Worm (Caenorhabditis elegans): ENCODE results near the gene C09E7.7.
A peak's percentile ranks its signal among the peaks of the same experiment; 100 is the strongest.

C09E7.7 gene

ce11 chrIII:6519949-6520348 lies 31.1 kb downstream of the C09E7.7 start, which contains the start of gene C09E7.10:
TSS of gene C09E7.10 (minus strand) at chrIII:6520049.
- no peak for TF ChIP-seq ceh-82 (tag; optimal IDR thresholded peaks at IDR 0.05)
- TF ChIP-seq nhr-77 (tag; optimal IDR thresholded peaks at IDR 0.05) = no peak
- TF ChIP-seq unc-39 (tag; optimal IDR thresholded peaks at IDR 0.05) = no peak
- TF ChIP-seq sma-9 (GFP tag; optimal IDR thresholded peaks at IDR 0.05) = no peak
- TF ChIP-seq sma-9 (tag; optimal IDR thresholded peaks at IDR 0.05) = no peak
- no peak for TF ChIP-seq unc-62 (GFP tag; optimal IDR thresholded peaks at IDR 0.05)

- no peak for TF ChIP-seq elt-1 (tag; optimal IDR thresholded peaks at IDR 0.05)
- no peak for TF ChIP-seq ztf-4 (tag; optimal IDR thresholded peaks at IDR 0.05)
- TF ChIP-seq mab-5 (tag; optimal IDR thresholded peaks at IDR 0.05) = no peak
- TF ChIP-seq lin-13 (GFP tag; optimal IDR thresholded peaks at IDR 0.05) = no peak
- TF ChIP-seq nhr-11 (tag; optimal IDR thresholded peaks at IDR 0.05) = no peak
- TF ChIP-seq ztf-11 (tag; optimal IDR thresholded peaks at IDR 0.05) = no peak
- TF ChIP-seq mdl-1 (tag; optimal IDR thresholded peaks at IDR 0.05) = no peak
- TF ChIP-seq alr-1 (tag; optimal IDR thresholded peaks at IDR 0.05) = no peak
- TF ChIP-seq ama-1 (optimal IDR thresholded peaks at IDR 0.05) = no peak
Measured at ce11 chrIII:6514673-6515072, 36.4 kb downstream of the C09E7.7 start, which contains the start of gene acr-5. TSS of gene acr-5 (minus strand) at chrIII:6514773.

ce11 chrIII:6509301-6509700 lies 41.7 kb downstream of the C09E7.7 start:
- TF ChIP-seq blmp-1 (tag; optimal IDR thresholded peaks at IDR 0.05; ENCODE audit: insufficient read depth) (no peak), nhr-12 (tag; optimal IDR thresholded peaks at IDR 0.05) (no peak), ceh-16 (tag; optimal IDR thresholded peaks at IDR 0.05) (no peak), lsy-2 (tag; optimal IDR thresholded peaks at IDR 0.05) (peak in 1 of 2 experiments; percentile 48), skn-1 (tag; optimal IDR thresholded peaks at IDR 0.05) (no peak), nhr-25 (tag; optimal IDR thresholded peaks at IDR 0.05) (peak; percentile 25), ztf-1 (GFP tag; conservative IDR thresholded peaks at IDR 0.05) (no peak), C34F6.9 (tag; optimal IDR thresholded peaks at IDR 0.05) (no peak), alr-1 (tag; optimal IDR thresholded peaks at IDR 0.05) (no peak), nhr-129 (tag; optimal IDR thresholded peaks at IDR 0.05) (no peak), nhr-21 (tag; optimal IDR thresholded peaks at IDR 0.05) (peak; percentile 31), sma-9 (GFP tag; optimal IDR thresholded peaks at IDR 0.05) (peak; percentile 56), sma-9 (tag; optimal IDR thresholded peaks at IDR 0.05) (no peak)

ce11 chrIII:6508327-6508726 lies 42.7 kb downstream of the C09E7.7 start:
- TF ChIP-seq sma-9 (GFP tag; optimal IDR thresholded peaks at IDR 0.05) = peak; percentile 11
- no peak for TF ChIP-seq sma-9 (tag; optimal IDR thresholded peaks at IDR 0.05)
- no peak for TF ChIP-seq nhr-10 (tag; optimal IDR thresholded peaks at IDR 0.05)

- TF ChIP-seq sma-9 (GFP tag; optimal IDR thresholded peaks at IDR 0.05) = no peak
- no peak for TF ChIP-seq sma-9 (tag; optimal IDR thresholded peaks at IDR 0.05)
- no peak for TF ChIP-seq Y55F3AM.14 (GFP tag; optimal IDR thresholded peaks at IDR 0.05)
- TF ChIP-seq egl-27 (tag; optimal IDR thresholded peaks at IDR 0.05) = no peak
- TF ChIP-seq sem-4 (tag; optimal IDR thresholded peaks at IDR 0.05) = no peak
- no peak for TF ChIP-seq peb-1 (tag; optimal IDR thresholded peaks at IDR 0.05)
- TF ChIP-seq lin-13 (GFP tag; optimal IDR thresholded peaks at IDR 0.05) = no peak
- no peak for TF ChIP-seq elt-1 (tag; optimal IDR thresholded peaks at IDR 0.05)
- TF ChIP-seq unc-55 (GFP tag; optimal IDR thresholded peaks at IDR 0.05) = no peak
- TF ChIP-seq mdl-1 (tag; optimal IDR thresholded peaks at IDR 0.05) = no peak
- TF ChIP-seq F13H6.1 (tag; optimal IDR thresholded peaks at IDR 0.05) = no peak
- TF ChIP-seq mab-5 (tag; optimal IDR thresholded peaks at IDR 0.05) = no peak
- no peak for TF ChIP-seq ZK546.5 (tag; optimal IDR thresholded peaks at IDR 0.05)
- no peak for TF ChIP-seq ceh-82 (tag; optimal IDR thresholded peaks at IDR 0.05)
- TF ChIP-seq nhr-23 (tag; optimal IDR thresholded peaks at IDR 0.05) = no peak
- no peak for TF ChIP-seq fos-1 (tag; optimal IDR thresholded peaks at IDR 0.05)
- no peak for TF ChIP-seq elt-3 (tag; optimal IDR thresholded peaks at IDR 0.05)
- TF ChIP-seq alr-1 (tag; optimal IDR thresholded peaks at IDR 0.05) = no peak
- no peak for TF ChIP-seq lin-39 (tag; optimal IDR thresholded peaks at IDR 0.05)
- no peak for TF ChIP-seq snpc-4 (tag; optimal IDR thresholded peaks at IDR 0.05)
- no peak for TF ChIP-seq R02D3.7 (tag; optimal IDR thresholded peaks at IDR 0.05)
Measured at ce11 chrIII:6507832-6508231, 43.2 kb downstream of the C09E7.7 start, which contains the start of gene F23F12.12. TSS of gene F23F12.12 (plus strand) at chrIII:6508132.
